Worm (Caenorhabditis elegans) whole organism, late embryonic: Measurements from ENCODE around the gene F40G9.8.

Source experiments
- ama-1 ChIP-seq: fragments of 150-350 bp; optimal IDR thresholded peaks from 2 replicates; lab custom pipeline; 2014
- ceh-14 ChIP-seq: sonication (generic microtip); optimal IDR thresholded peaks from 2 replicates; lab custom pipeline; 2016; ENCODE audit warnings: missing genotype, missing genetic modification characterization, missing compliant biosample characterization
- ceh-2 ChIP-seq: sonication (generic microtip); optimal IDR thresholded peaks from 2 replicates; lab custom pipeline; 2016; ENCODE audit warnings: missing genotype, missing genetic modification characterization, missing compliant biosample characterization
- ceh-24 ChIP-seq: sonication (generic microtip); optimal IDR thresholded peaks from 2 replicates; lab custom pipeline; 2016; ENCODE audit warnings: mild to moderate bottlenecking, missing genetic modification characterization, missing compliant biosample characterization
- ceh-30 ChIP-seq: fragments of 150-350 bp; optimal IDR thresholded peaks from 2 replicates; lab custom pipeline; 2014; ENCODE audit warnings: missing biosample characterization, missing genetic modification characterization
- fkh-10 ChIP-seq: fragments of 150-350 bp; optimal IDR thresholded peaks from 2 replicates; lab custom pipeline; 2014; ENCODE audit warnings: missing biosample characterization, missing genetic modification reagents, missing genetic modification characterization
- nfya-1 ChIP-seq: sonication (generic microtip); optimal IDR thresholded peaks from 2 replicates; lab custom pipeline; 2017; ENCODE audit warnings: missing genetic modification characterization, mild to moderate bottlenecking, missing compliant biosample characterization, antibody characterized with exemption, moderate library complexity
- nhr-11 ChIP-seq: fragments of 150-350 bp; optimal IDR thresholded peaks from 2 replicates; lab custom pipeline; 2014; ENCODE audit warnings: missing biosample characterization, missing genetic modification characterization
- nhr-232 ChIP-seq: sonication (generic microtip); optimal IDR thresholded peaks from 2 replicates; lab custom pipeline; 2016; ENCODE audit warnings: missing genetic modification characterization, missing compliant biosample characterization
- pag-3 ChIP-seq: sonication (generic microtip); optimal IDR thresholded peaks from 2 replicates; lab custom pipeline; 2016; ENCODE audit warnings: missing compliant biosample characterization, missing genetic modification characterization, borderline replicate concordance
- pha-4 ChIP-seq: fragments of 150-350 bp; optimal IDR thresholded peaks from 2 replicates; lab custom pipeline; 2018; ENCODE audit warnings: missing biosample characterization, missing genetic modification reagents, missing genetic modification characterization
- syd-9 ChIP-seq: sonication (generic microtip); optimal IDR thresholded peaks from 2 replicates; lab custom pipeline; 2016; ENCODE audit warnings: mild to moderate bottlenecking, missing genetic modification characterization, moderate library complexity, missing compliant biosample characterization
- unc-86 ChIP-seq: sonication (generic microtip); optimal IDR thresholded peaks from 2 replicates; lab custom pipeline; 2016; ENCODE audit warnings: missing genetic modification characterization, missing compliant biosample characterization

ce11 chrIII:175733-176132 is 11.1 kb upstream of the F40G9.8 start, which contains the start of gene clec-148:
- TF ChIP-seq nfya-1 (tag; lab: Kevin White, UChicago) (no peak), ceh-2 (no peak), nhr-232 (tag; lab: Kevin White, UChicago) (no peak), ama-1 (no peak), fkh-10 (GFP tag; lab: Kevin White, UChicago) (no peak), nhr-11 (no peak), pha-4 (tag; lab: Kevin White, UChicago) (no peak), ceh-14 (tag; lab: Kevin White, UChicago) (no peak), ceh-24 (tag; lab: Kevin White, UChicago) (no peak), pag-3 (tag; lab: Kevin White, UChicago) (no peak), ceh-30 (tag; lab: Kevin White, UChicago) (no peak), syd-9 (no peak), unc-86 (tag; lab: Kevin White, UChicago) (no peak)
